Worm (Caenorhabditis elegans): ENCODE measurements around the gene F59A7.7.

F59A7.7 gene

DNA sequence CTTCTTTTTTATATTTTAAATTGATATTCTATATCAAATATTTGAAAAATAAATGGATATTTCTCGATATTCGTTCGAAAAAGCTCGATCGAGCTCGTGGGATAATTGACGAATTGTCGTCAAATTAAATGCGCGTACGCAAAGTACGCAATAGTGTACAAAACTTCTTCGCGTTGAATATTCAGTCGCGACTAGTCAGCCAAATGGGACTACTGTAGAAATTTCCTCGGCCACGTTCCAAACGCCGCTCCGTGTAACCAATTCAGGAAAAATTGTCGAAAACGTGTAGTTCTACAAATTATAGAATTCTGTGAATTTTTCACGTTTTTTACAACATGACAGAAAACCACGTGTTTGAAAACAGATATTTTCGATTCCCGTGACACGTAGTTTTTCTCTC, 3.5 kb upstream of the F59A7.7 start (continued):
- TF ChIP-seq lin-13 (GFP tag; optimal IDR thresholded peaks at IDR 0.05) (no peak), ceh-20 (GFP tag; IDR thresholded peaks at IDR 0.05) (0 out of 2 replicates have a peak, but pooled peaks have one; percentile 65), lsy-2 (tag; optimal IDR thresholded peaks at IDR 0.05) (peak; percentile 47 to 96), snpc-4 (tag; optimal IDR thresholded peaks at IDR 0.05) (no peak), lin-1 (GFP tag; IDR thresholded peaks at IDR 0.05) (no peak), dmd-6 (GFP tag; IDR thresholded peaks at IDR 0.05) (peak; percentile 66), ama-1 (optimal IDR thresholded peaks at IDR 0.05) (no peak), skn-1 (tag; optimal IDR thresholded peaks at IDR 0.05) (no peak), hmg-1.1 (GFP tag; IDR thresholded peaks at IDR 0.05) (peak; percentile 50; the same call in 1 of the 2 replicates), T26A8.4 (GFP tag; IDR thresholded peaks at IDR 0.05) (peak; percentile 67), attf-4 (tag; optimal IDR thresholded peaks at IDR 0.05) (no peak), nhr-102 (tag; optimal IDR thresholded peaks at IDR 0.05) (peak; percentile 70), pqm-1 (tag; optimal IDR thresholded peaks at IDR 0.05) (no peak), lir-3 (tag; optimal IDR thresholded peaks at IDR 0.05) (no peak), tag-97 (GFP tag; IDR thresholded peaks at IDR 0.05) (no peak), zip-2 (tag; optimal IDR thresholded peaks at IDR 0.05) (no peak), unc-39 (tag; optimal IDR thresholded peaks at IDR 0.05) (no peak), dpl-1 (GFP tag; optimal IDR thresholded peaks at IDR 0.05) (peak; percentile 40), nhr-11 (tag; optimal IDR thresholded peaks at IDR 0.05) (no peak), mxl-2 (GFP tag; conservative IDR thresholded peaks at IDR 0.05) (no peak), ceh-82 (tag; optimal IDR thresholded peaks at IDR 0.05) (no peak), php-3 (GFP tag; IDR thresholded peaks at IDR 0.05) (no peak), lim-7 (GFP tag; IDR thresholded peaks at IDR 0.05) (no peak), lin-39 (tag; optimal IDR thresholded peaks at IDR 0.05) (no peak), nhr-6 (tag; optimal IDR thresholded peaks at IDR 0.05) (no peak), nhr-48 (tag; optimal IDR thresholded peaks at IDR 0.05) (no peak)

ce11 chrV:2013824-2014223, 1.9 kb downstream of the F59A7.7 start, which contains the start of gene F59A7.11:
TSS of gene F59A7.11 (minus strand) at chrV:2013924.
- TF ChIP-seq F26F4.8 (GFP tag; conservative IDR thresholded peaks at IDR 0.05) (no peak), nhr-48 (tag; optimal IDR thresholded peaks at IDR 0.05) (no peak), saeg-2 (GFP tag; IDR thresholded peaks at IDR 0.05) (no peak), pqm-1 (tag; optimal IDR thresholded peaks at IDR 0.05) (no peak), mes-2 (tag; optimal IDR thresholded peaks at IDR 0.05; ENCODE audit: poor library complexity, severe bottlenecking) (no peak), F44E2.7 (GFP tag; IDR thresholded peaks at IDR 0.05) (no peak), dmd-6 (GFP tag; IDR thresholded peaks at IDR 0.05) (no peak), hif-1 (tag; optimal IDR thresholded peaks at IDR 0.05) (no peak), hlh-11 (tag; optimal IDR thresholded peaks at IDR 0.05) (no peak), nhr-102 (tag; optimal IDR thresholded peaks at IDR 0.05) (no peak), nhr-111 (GFP tag; optimal IDR thresholded peaks at IDR 0.05) (no peak), sdz-12 (GFP tag; optimal IDR thresholded peaks at IDR 0.05) (no peak), unc-62 (GFP tag; optimal IDR thresholded peaks at IDR 0.05 in 1 of 2) (no peak), unc-62 (tag; optimal IDR thresholded peaks at IDR 0.05) (no peak), ctbp-1 (GFP tag; IDR thresholded peaks at IDR 0.05) (no peak)

DNA sequence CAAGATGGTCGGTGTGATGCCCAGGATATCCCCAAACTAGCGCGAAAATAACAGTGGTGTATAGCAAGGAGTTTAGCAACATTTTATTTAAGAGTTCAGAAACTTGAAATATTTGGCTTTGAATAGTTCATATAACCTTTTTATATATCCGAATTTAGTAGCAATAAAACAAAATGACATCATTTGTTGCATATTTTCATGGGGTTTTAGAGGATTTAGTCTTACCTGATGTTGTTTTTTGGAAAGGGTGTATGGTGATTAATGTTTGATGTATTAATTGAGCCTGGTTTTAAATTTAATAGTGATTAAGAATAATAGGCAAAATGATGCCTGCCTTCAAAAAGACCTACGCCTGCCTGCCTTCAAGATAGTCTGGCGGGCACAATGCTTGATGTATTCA, 4.6 kb downstream of the F59A7.7 start, which contains the start of gene F59A7.2:
Gene F59A7.2, minus strand, starts transcription at position 101 of the 400 bp plus-strand sequence.
- TF ChIP-seq aha-1 (tag) (peak; percentile 16), fos-1 (tag; optimal IDR thresholded peaks at IDR 0.05) (no peak)

DNA sequence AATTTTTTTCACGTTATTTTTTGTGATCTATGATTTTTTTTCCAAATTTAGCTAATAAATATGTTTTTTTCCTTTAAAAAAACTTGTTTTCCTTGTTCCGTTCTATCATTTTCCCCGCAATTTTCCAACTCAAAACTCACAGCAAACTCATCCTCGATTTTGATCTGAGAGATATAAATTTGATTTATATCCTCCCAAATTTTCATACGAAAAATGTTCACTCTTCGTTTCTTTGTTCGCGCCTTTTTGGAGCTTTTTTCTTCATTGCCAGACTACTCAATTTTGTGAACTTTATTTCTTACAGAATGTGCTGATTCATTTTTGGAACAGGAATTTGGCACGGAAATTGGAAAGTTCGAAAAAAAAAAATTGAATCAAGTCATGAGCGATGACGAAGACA, 6.8 kb downstream of the F59A7.7 start, which contains the start of gene F59A7.14:
Gene F59A7.14, plus strand, starts transcription at position 301 of the 400 bp plus-strand sequence.
- TF ChIP-seq set-16 (GFP tag; IDR thresholded peaks at IDR 0.05) (no peak), R02D3.7 (tag; optimal IDR thresholded peaks at IDR 0.05) (no peak), T20F7.1 (GFP tag; optimal IDR thresholded peaks at IDR 0.05) (no peak), F26F4.8 (GFP tag; conservative IDR thresholded peaks at IDR 0.05) (no peak), nhr-76 (tag; optimal IDR thresholded peaks at IDR 0.05) (no peak), T26A8.4 (GFP tag; IDR thresholded peaks at IDR 0.05) (no peak)
